Fruit fly (Drosophila melanogaster): ENCODE measurements around the gene CG18787.
A peak's percentile ranks its signal among the peaks of the same experiment; 100 is the strongest.

CG18787 gene

dm6 chr2L:12010877-12011666 lies 11.9 kb upstream of the CG18787 start (continued):
- TF ChIP-seq CG32772 (GFP tag; IDR thresholded peaks at IDR 0.05): no peak
- TF ChIP-seq fd96Cb (tag; optimal IDR thresholded peaks at IDR 0.05): peak; percentile 89
- TF ChIP-seq D (optimal IDR thresholded peaks at IDR 0.05): no peak
- TF ChIP-seq D (GFP tag; optimal IDR thresholded peaks at IDR 0.05): peak; percentile 78
- no peak for TF ChIP-seq btn (GFP tag; optimal IDR thresholded peaks at IDR 0.05)
- TF ChIP-seq CG7928 (GFP tag; optimal IDR thresholded peaks at IDR 0.05): peak; percentile 73
- peak; percentile 64 for TF ChIP-seq tup (GFP tag; optimal IDR thresholded peaks at IDR 0.05)
- TF ChIP-seq CG34422 (GFP tag; IDR thresholded peaks at IDR 0.05): no peak
- peak; percentile 81 for TF ChIP-seq nau (GFP tag; optimal IDR thresholded peaks at IDR 0.05)
- no peak for TF ChIP-seq NFAT (GFP tag; IDR thresholded peaks at IDR 0.05)
- TF ChIP-seq CG17568 (GFP tag; optimal IDR thresholded peaks at IDR 0.05): peak; percentile 68
- no peak for TF ChIP-seq Awh (GFP tag; IDR thresholded peaks at IDR 0.05)
- TF ChIP-seq CG3163 (GFP tag; optimal IDR thresholded peaks at IDR 0.05): no peak
- no peak for TF ChIP-seq Rfx (GFP tag; IDR thresholded peaks at IDR 0.05)
- TF ChIP-seq CG10654 (GFP tag; optimal IDR thresholded peaks at IDR 0.05): peak; percentile 90
- peak; percentile 20 for TF ChIP-seq BEAF-32 (GFP tag; optimal IDR thresholded peaks at IDR 0.05)
- no peak for TF ChIP-seq cas (GFP tag; IDR thresholded peaks at IDR 0.05)
- no peak for TF ChIP-seq Ada2b (GFP tag; IDR thresholded peaks at IDR 0.05)
- no peak for TF ChIP-seq Oaz (GFP tag; IDR thresholded peaks at IDR 0.05)
- no peak for TF ChIP-seq zfh1 (GFP tag; IDR thresholded peaks at IDR 0.05)
- no peak for TF ChIP-seq Poxn (GFP tag; IDR thresholded peaks at IDR 0.05)
- peak; percentile 73 for TF ChIP-seq slp2 (GFP tag; optimal IDR thresholded peaks at IDR 0.05)
- TF ChIP-seq rib (GFP tag; IDR thresholded peaks at IDR 0.05): no peak
- peak; percentile 92 for TF ChIP-seq org-1 (GFP tag; optimal IDR thresholded peaks at IDR 0.05)
- TF ChIP-seq Dll (GFP tag; IDR thresholded peaks at IDR 0.05; ENCODE audit: partially characterized antibody): no peak
- peak; percentile 87 for TF ChIP-seq Usf (GFP tag; optimal IDR thresholded peaks at IDR 0.05)
- peak; percentile 80 for TF ChIP-seq CG18764 (GFP tag; optimal IDR thresholded peaks at IDR 0.05)
- peak; percentile 66 for TF ChIP-seq CG3065 (GFP tag; optimal IDR thresholded peaks at IDR 0.05)
- peak; percentile 94 for TF ChIP-seq CG18619 (GFP tag; optimal IDR thresholded peaks at IDR 0.05)
- peak; percentile 36 for TF ChIP-seq CG15073 (GFP tag; optimal IDR thresholded peaks at IDR 0.05)
- no peak for TF ChIP-seq kni (GFP tag; optimal IDR thresholded peaks at IDR 0.05)
- no peak for TF ChIP-seq Scr (GFP tag; IDR thresholded peaks at IDR 0.05; ENCODE audit: partially characterized antibody)
- peak; percentile 58 for TF ChIP-seq CG17802 (tag; optimal IDR thresholded peaks at IDR 0.05)
- peak; percentile 81 for TF ChIP-seq zfh2 (GFP tag; optimal IDR thresholded peaks at IDR 0.05)
- TF ChIP-seq grn (GFP tag; optimal IDR thresholded peaks at IDR 0.05): no peak
- TF ChIP-seq Hr39 (optimal IDR thresholded peaks at IDR 0.05): no peak
- no peak for TF ChIP-seq her (GFP tag; optimal IDR thresholded peaks at IDR 0.05)
- TF ChIP-seq Dip2 (GFP tag; IDR thresholded peaks at IDR 0.05): no peak
- TF ChIP-seq CG8290 (GFP tag; optimal IDR thresholded peaks at IDR 0.05): peak; percentile 89
- TF ChIP-seq CG8290 (tag; optimal IDR thresholded peaks at IDR 0.05): peak in 1 of 2 experiments; percentile 90
- no peak for TF ChIP-seq CG2129 (GFP tag; IDR thresholded peaks at IDR 0.05; ENCODE audit: partially characterized antibody)
- TF ChIP-seq Side (GFP tag; optimal IDR thresholded peaks at IDR 0.05): peak; percentile 29
- peak; percentile 39 for TF ChIP-seq Camta (GFP tag; optimal IDR thresholded peaks at IDR 0.05)
- peak; percentile 72 for TF ChIP-seq CG4820 (GFP tag; optimal IDR thresholded peaks at IDR 0.05)
- TF ChIP-seq CG12219 (GFP tag; optimal IDR thresholded peaks at IDR 0.05): peak; percentile 91
- TF ChIP-seq Kr (GFP tag; optimal IDR thresholded peaks at IDR 0.05): no peak
- no peak for TF ChIP-seq CG34376 (GFP tag; optimal IDR thresholded peaks at IDR 0.05)
- no peak for TF ChIP-seq CG9876 (GFP tag; optimal IDR thresholded peaks at IDR 0.05)
- no peak for TF ChIP-seq Dref (GFP tag; IDR thresholded peaks at IDR 0.05)
- TF ChIP-seq CG30431 (GFP tag; optimal IDR thresholded peaks at IDR 0.05): peak; percentile 88
- TF ChIP-seq Xrp1 (GFP tag; IDR thresholded peaks at IDR 0.05): no peak
- no peak for TF ChIP-seq cg (GFP tag; optimal IDR thresholded peaks at IDR 0.05)

Measured in whole organism, embryonic.